Fruit fly (Drosophila melanogaster) Kc167 (cell line): ENCODE measurements around the gene CG8132.

Experiments
- Myc ChIP-seq: fragments of >200 bp; optimal IDR thresholded peaks from 2 replicates; lab custom pipeline; 2017; ENCODE audit warnings: missing external identifiers
- Sin3A ChIP-seq: fragments of >200 bp; optimal IDR thresholded peaks from 2 replicates; lab custom pipeline; 2018; ENCODE audit warnings: missing external identifiers
- h ChIP-seq: fragments of >200 bp; optimal IDR thresholded peaks from 3 replicates; lab custom pipeline; 2018; ENCODE audit warnings: missing external identifiers
- insv ChIP-seq: fragments of >200 bp; optimal IDR thresholded peaks from 3 replicates; lab custom pipeline; 2018; ENCODE audit warnings: missing external identifiers
- psq ChIP-seq: fragments of >200 bp; optimal IDR thresholded peaks from 2 replicates; lab custom pipeline; 2017; ENCODE audit warnings: missing external identifiers
- ttk ChIP-seq: sonication (Bioruptor generic); optimal IDR thresholded peaks from 2 replicates; lab custom pipeline; 2017; ENCODE audit warnings: missing external identifiers

dm6 chr3R:9397890-9398289, 3.4 kb upstream of the CG8132 start, which contains the start of gene Or85f:
- no peak for TF ChIP-seq psq (lab: Kevin White, UChicago)
- no peak for TF ChIP-seq Myc (lab: Kevin White, UChicago)
- no peak for TF ChIP-seq ttk (lab: Kevin White, UChicago)
- TF ChIP-seq Sin3A (lab: Kevin White, UChicago) = no peak
- TF ChIP-seq h (lab: Kevin White, UChicago) = no peak
- TF ChIP-seq insv = no peak
